Fruit fly (Drosophila melanogaster): ENCODE data around the gene BigH1.
A peak's percentile ranks its signal among the peaks of the same experiment; 100 is the strongest.

The BigH1 gene

DNA sequence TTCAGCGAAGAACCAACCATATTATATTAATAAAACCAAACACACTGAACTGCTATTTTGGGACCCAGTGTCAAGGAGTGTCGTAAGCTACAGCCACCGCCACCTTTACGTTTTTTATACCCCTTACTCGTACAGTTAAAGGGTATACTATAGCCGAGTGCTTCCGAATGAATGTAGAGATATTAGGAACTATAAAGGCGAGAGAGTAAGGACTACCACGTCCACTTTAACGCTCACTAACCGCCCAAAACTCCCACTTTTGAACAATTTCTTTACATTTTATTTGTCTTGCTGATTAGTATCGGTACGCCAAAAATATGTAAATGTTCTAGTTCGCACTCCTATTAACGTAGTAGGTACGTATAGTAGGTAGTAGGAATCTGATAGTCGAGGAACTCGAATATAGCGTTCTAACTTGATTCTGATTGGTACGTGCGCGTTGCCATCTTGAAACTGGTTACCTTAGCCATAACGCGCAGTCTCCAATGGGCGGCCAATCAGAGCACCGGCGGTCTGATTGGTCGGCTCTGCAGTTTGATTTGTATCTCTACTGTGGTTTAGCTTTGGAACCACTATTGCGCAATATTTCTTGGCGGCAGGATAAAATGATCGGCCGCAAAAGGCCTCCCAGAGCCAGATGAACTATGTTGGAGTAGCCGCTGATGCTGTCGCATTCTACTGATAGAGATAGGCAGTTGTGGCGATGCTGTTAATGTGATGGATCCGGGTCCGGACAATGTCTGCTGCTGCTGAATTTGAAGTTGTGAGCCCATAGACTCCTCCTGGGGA is 7.1 kb upstream of the BigH1 start (continued):
- TF ChIP-seq CG8632 (GFP tag; optimal IDR thresholded peaks at IDR 0.05), result no peak
- peak; percentile 64 for TF ChIP-seq CG32006 (GFP tag; optimal IDR thresholded peaks at IDR 0.05)
- TF ChIP-seq dac (GFP tag; optimal IDR thresholded peaks at IDR 0.05), result peak; percentile 12
- no peak for TF ChIP-seq CG16779 (tag; optimal IDR thresholded peaks at IDR 0.05)
- TF ChIP-seq salr (GFP tag; optimal IDR thresholded peaks at IDR 0.05), result no peak
- TF ChIP-seq CG11762 (GFP tag; optimal IDR thresholded peaks at IDR 0.05; ENCODE audit: insufficient read depth), result no peak
- TF ChIP-seq dsx (GFP tag; optimal IDR thresholded peaks at IDR 0.05; ENCODE audit: poor library complexity, severe bottlenecking), result peak; percentile 36
- no peak for TF ChIP-seq Smox (GFP tag; optimal IDR thresholded peaks at IDR 0.05)
- TF ChIP-seq CG9139 (GFP tag; optimal IDR thresholded peaks at IDR 0.05), result no peak
- TF ChIP-seq Gug (GFP tag; IDR thresholded peaks at IDR 0.05), result no peak
- peak; percentile 38 for TF ChIP-seq CG10631 (GFP tag; optimal IDR thresholded peaks at IDR 0.05)
- TF ChIP-seq CG7368 (GFP tag; optimal IDR thresholded peaks at IDR 0.05), result no peak
- TF ChIP-seq Hr39 (GFP tag; optimal IDR thresholded peaks at IDR 0.05), result no peak
- TF ChIP-seq CG6808 (GFP tag; optimal IDR thresholded peaks at IDR 0.05), result no peak
- no peak for TF ChIP-seq Sox15 (GFP tag; optimal IDR thresholded peaks at IDR 0.05)
- TF ChIP-seq CG3919 (GFP tag; optimal IDR thresholded peaks at IDR 0.05), result peak; percentile 46
- TF ChIP-seq CG8319 (GFP tag; optimal IDR thresholded peaks at IDR 0.05), result no peak
- no peak for TF ChIP-seq Eip93F (GFP tag; optimal IDR thresholded peaks at IDR 0.05)
- no peak for TF ChIP-seq fd59A (GFP tag; optimal IDR thresholded peaks at IDR 0.05)
- TF ChIP-seq spab (GFP tag; optimal IDR thresholded peaks at IDR 0.05), result no peak
- no peak for TF ChIP-seq CG34406 (GFP tag; optimal IDR thresholded peaks at IDR 0.05)
- TF ChIP-seq CG1621 (tag; optimal IDR thresholded peaks at IDR 0.05), result no peak
- TF ChIP-seq svp (GFP tag), result peak; percentile 55
- no peak for TF ChIP-seq net (GFP tag; optimal IDR thresholded peaks at IDR 0.05)
- peak; percentile 27 for TF ChIP-seq Eip75B (GFP tag; optimal IDR thresholded peaks at IDR 0.05)
- peak; percentile 40 for TF ChIP-seq topi (GFP tag; optimal IDR thresholded peaks at IDR 0.05)
- no peak for TF ChIP-seq CG6854 (GFP tag; optimal IDR thresholded peaks at IDR 0.05)
- peak; percentile 45; the same call in 1 of the 2 replicates for TF ChIP-seq CG15336 (GFP tag; IDR thresholded peaks at IDR 0.05)
- peak; percentile 39; the same call in 1 of the 3 replicates for TF ChIP-seq eg (GFP tag; IDR thresholded peaks at IDR 0.05)
- peak; percentile 37 for TF ChIP-seq pdm3 (GFP tag; optimal IDR thresholded peaks at IDR 0.05)
- TF ChIP-seq CG10669 (GFP tag; optimal IDR thresholded peaks at IDR 0.05), result no peak
- peak; percentile 4 for TF ChIP-seq esn (GFP tag; optimal IDR thresholded peaks at IDR 0.05)

DNA sequence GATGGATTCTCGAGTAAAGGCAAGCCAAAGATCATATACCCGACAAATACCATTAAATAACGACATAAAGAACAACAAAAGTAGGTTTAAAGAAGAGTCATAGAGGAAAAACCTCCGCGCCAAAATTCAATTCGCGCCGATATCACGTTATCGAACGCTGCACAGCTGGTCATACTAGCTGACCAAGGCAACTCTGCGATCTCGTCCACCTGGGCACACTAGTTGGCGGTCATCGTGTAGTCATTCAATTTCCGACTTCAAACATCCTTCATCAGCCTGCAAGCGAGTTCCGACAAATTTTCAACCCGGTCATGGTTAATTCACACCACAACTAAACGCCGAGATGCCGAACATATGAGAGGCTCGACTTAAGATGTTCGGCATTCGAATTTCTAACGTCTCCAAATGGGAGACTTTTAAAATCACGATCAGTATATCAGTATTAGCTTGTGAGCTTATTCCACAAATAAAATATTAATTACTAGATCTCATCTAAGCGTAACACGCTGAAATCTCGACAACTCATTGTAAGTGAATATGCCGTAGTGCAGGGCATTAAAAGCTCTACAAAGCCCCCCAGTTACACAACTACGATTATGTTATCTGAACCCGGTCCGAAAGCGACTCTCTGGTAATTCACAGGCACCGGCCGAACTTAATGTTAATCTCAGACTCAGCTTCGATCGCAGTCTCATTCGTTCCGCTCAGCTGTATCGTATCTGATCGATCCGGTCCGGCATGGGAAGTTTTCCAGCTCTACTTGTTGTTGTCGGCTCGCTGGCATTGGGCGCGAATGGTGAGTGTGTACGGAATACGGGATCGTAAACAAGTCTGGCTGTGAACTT is 6.3 kb upstream of the BigH1 start, which contains the start of gene CG3505:
CG3505 (plus strand) TSS at position 688 of the 845 bp plus-strand sequence.
- TF ChIP-seq eg (GFP tag; IDR thresholded peaks at IDR 0.05) (peak; percentile 84), net (GFP tag; optimal IDR thresholded peaks at IDR 0.05) (no peak), CG3032 (tag; optimal IDR thresholded peaks at IDR 0.05) (peak; percentile 39), CG8632 (GFP tag; optimal IDR thresholded peaks at IDR 0.05) (peak; percentile 28), CG15336 (GFP tag; IDR thresholded peaks at IDR 0.05) (peak; percentile 79), CG10669 (GFP tag; optimal IDR thresholded peaks at IDR 0.05) (peak; percentile 53), dsx (GFP tag; optimal IDR thresholded peaks at IDR 0.05; ENCODE audit: poor library complexity, severe bottlenecking) (peak; percentile 27), CG7368 (GFP tag; optimal IDR thresholded peaks at IDR 0.05) (peak; percentile 50), Sox14 (GFP tag; optimal IDR thresholded peaks at IDR 0.05) (peak; percentile 21), CG34406 (GFP tag; optimal IDR thresholded peaks at IDR 0.05) (peak; percentile 20), CG6276 (GFP tag; optimal IDR thresholded peaks at IDR 0.05) (no peak), CG11902 (GFP tag; optimal IDR thresholded peaks at IDR 0.05) (no peak), Blimp-1 (GFP tag; optimal IDR thresholded peaks at IDR 0.05) (no peak), Eip78C (GFP tag) (peak; percentile 83), cyc (GFP tag; optimal IDR thresholded peaks at IDR 0.05) (no peak), fd85E (GFP tag; optimal IDR thresholded peaks at IDR 0.05) (no peak), CG16779 (tag; optimal IDR thresholded peaks at IDR 0.05) (peak; percentile 21), Eip75B (GFP tag; optimal IDR thresholded peaks at IDR 0.05) (peak; percentile 56), CG11762 (GFP tag; optimal IDR thresholded peaks at IDR 0.05; ENCODE audit: insufficient read depth) (peak; percentile 6), Eip93F (GFP tag; optimal IDR thresholded peaks at IDR 0.05) (no peak), fd59A (GFP tag; optimal IDR thresholded peaks at IDR 0.05) (peak; percentile 6), Gug (GFP tag; IDR thresholded peaks at IDR 0.05) (0 out of 2 replicates have a peak, but pooled peaks have one; percentile 19), ss (GFP tag; optimal IDR thresholded peaks at IDR 0.05) (peak in 1 of 2 experiments; percentile 61), Lpt (GFP tag; optimal IDR thresholded peaks at IDR 0.05) (peak; percentile 4), Sox15 (GFP tag; optimal IDR thresholded peaks at IDR 0.05) (peak; percentile 16), fkh (GFP tag; optimal IDR thresholded peaks at IDR 0.05) (no peak), OdsH (GFP tag; optimal IDR thresholded peaks at IDR 0.05) (no peak), CG6792 (GFP tag; optimal IDR thresholded peaks at IDR 0.05) (peak; percentile 42)

Measured in whole organism, prepupa.